Fruit fly (Drosophila melanogaster) whole organism, embryonic: ENCODE results near the gene Rh5.
A peak's percentile ranks its signal among the peaks of the same experiment; 100 is the strongest.

Experiments used
- Aef1 ChIP-seq: fragments of 200-800 bp; sonication (Bioruptor generic); IDR thresholded peaks from 3 replicates; pipeline ENCODE4 v1.3.6; 2022; ENCODE audit warnings: missing biosample characterization, missing genetic modification characterization
- CG12659 ChIP-seq: fragments of 200-800 bp; sonication (Bioruptor generic); optimal IDR thresholded peaks from 3 replicates; lab custom pipeline; 2017; ENCODE audit warnings: mild to moderate bottlenecking, missing biosample characterization, missing genetic modification reagents, missing genetic modification characterization
- CG17186 ChIP-seq: fragments of 200-800 bp; sonication (Bioruptor generic); optimal IDR thresholded peaks from 3 replicates; lab custom pipeline; 2017; ENCODE audit warnings: missing biosample characterization, missing genetic modification reagents, missing genetic modification characterization
- CG8281 ChIP-seq: fragments of 200-800 bp; sonication (Bioruptor generic); optimal IDR thresholded peaks from 2 replicates; lab custom pipeline; 2018; ENCODE audit warnings: missing biosample characterization, mild to moderate bottlenecking, missing genetic modification characterization, moderate library complexity
- CG8359 ChIP-seq: fragments of 200-800 bp; sonication (Bioruptor generic); optimal IDR thresholded peaks from 2 replicates; lab custom pipeline; 2017; ENCODE audit warnings: missing biosample characterization, mild to moderate bottlenecking, missing genetic modification characterization, borderline replicate concordance
- D19A ChIP-seq: fragments of 200-800 bp; optimal IDR thresholded peaks from 3 replicates; lab custom pipeline; 2019; ENCODE audit warnings: missing biosample characterization, mild to moderate bottlenecking, missing genetic modification characterization, moderate library complexity
- Elba2 ChIP-seq: fragments of 200-800 bp; sonication (Bioruptor generic); optimal IDR thresholded peaks from 3 replicates; lab custom pipeline; 2016; ENCODE audit warnings: missing biosample characterization, missing genetic modification characterization
- Fer3 ChIP-seq: fragments of 200-800 bp; sonication (Bioruptor generic); optimal IDR thresholded peaks from 2 replicates; lab custom pipeline; 2018; ENCODE audit warnings: missing biosample characterization, mild to moderate bottlenecking, missing genetic modification characterization, moderate library complexity
- Gug ChIP-seq: fragments of 200-800 bp; sonication (Bioruptor generic); IDR thresholded peaks from 4 replicates; pipeline ENCODE4 v1.3.6; 2022; ENCODE audit warnings: missing biosample characterization, missing genetic modification characterization
- Hr78 ChIP-seq, 2 experiments: fragments of 200-800 bp in 1 of 2; fragments of >200 bp in 1 of 2; sonication (Bioruptor generic) in 1 of 2; optimal IDR thresholded peaks; 2 replicates each; lab custom pipeline; 2017 to 2019; ENCODE audit warnings: missing biosample characterization in 2 of 2, missing genetic modification characterization in 2 of 2, mild to moderate bottlenecking in 1 of 2, moderate library complexity in 1 of 2
- abd-A ChIP-seq: fragments of 200-800 bp; sonication (Bioruptor generic); optimal IDR thresholded peaks from 3 replicates; lab custom pipeline; 2019; ENCODE audit warnings: missing biosample characterization, mild to moderate bottlenecking, missing genetic modification characterization, moderate library complexity
- amos ChIP-seq: fragments of 200-800 bp; sonication (Bioruptor generic); IDR thresholded peaks from 2 replicates; pipeline ENCODE4 v1.3.6; 2022; ENCODE audit warnings: missing biosample characterization, missing genetic modification characterization; ENCODE audit not compliant: partially characterized antibody
- br ChIP-seq: fragments of >200 bp; optimal IDR thresholded peaks from 2 replicates; lab custom pipeline; 2017
- nerfin-1 ChIP-seq: fragments of 200-800 bp; sonication (Bioruptor generic); optimal IDR thresholded peaks from 3 replicates; lab custom pipeline; 2019; ENCODE audit warnings: missing biosample characterization, mild to moderate bottlenecking, missing genetic modification characterization, moderate library complexity
- scrt ChIP-seq: fragments of 200-800 bp; sonication (Bioruptor generic); optimal IDR thresholded peaks from 2 replicates; lab custom pipeline; 2018; ENCODE audit warnings: missing biosample characterization, mild to moderate bottlenecking, missing genetic modification characterization, moderate library complexity
- slou ChIP-seq: fragments of 200-800 bp; sonication (Bioruptor generic); optimal IDR thresholded peaks from 3 replicates; lab custom pipeline; 2016; ENCODE audit warnings: missing biosample characterization, missing genetic modification characterization

The Rh5 gene

DNA sequence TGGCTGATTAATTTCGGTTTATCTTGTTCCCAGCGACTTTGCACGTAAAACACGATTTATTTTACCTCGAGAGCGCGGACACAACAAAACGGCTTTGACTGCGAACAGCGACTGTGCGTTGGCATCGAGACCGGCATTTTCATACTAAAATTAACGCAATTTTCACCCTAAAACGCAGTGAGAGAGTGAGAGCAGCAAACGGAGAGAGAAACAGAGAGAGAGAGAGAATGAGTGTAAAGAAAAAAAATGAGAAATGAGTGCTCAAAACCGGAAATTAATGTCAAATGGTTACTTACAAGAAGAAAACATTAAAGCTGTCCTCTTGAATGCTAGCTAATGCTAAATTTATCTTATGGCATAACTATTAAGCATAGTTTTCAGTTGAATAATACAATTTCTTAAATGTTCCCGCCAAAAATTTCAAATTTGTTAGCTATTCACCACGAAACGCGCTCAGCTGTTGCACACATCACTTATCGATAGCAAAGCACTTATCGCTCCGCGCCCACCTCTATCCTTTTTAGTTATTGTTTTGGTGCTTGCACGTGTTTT lies 48.0 kb downstream of the Rh5 start, which contains the start of the genes JhI-21, RpL7-like and CG34164 (continued):
- no peak for TF ChIP-seq CG8281
- peak; percentile 97 for TF ChIP-seq scrt (GFP tag; lab: Kevin White, UChicago)
- TF ChIP-seq amos (GFP tag; lab: Robert Waterston, UW): peak; percentile 70; the same call in 1 of the 2 replicates
- no peak for TF ChIP-seq Aef1 (GFP tag; lab: Robert Waterston, UW)
- no peak for TF ChIP-seq CG8359
- TF ChIP-seq slou (GFP tag; lab: Kevin White, UChicago): no peak
- no peak for TF ChIP-seq Gug (GFP tag; lab: Robert Waterston, UW)
- no peak for TF ChIP-seq D19A (tag; lab: Kevin White, UChicago)
- peak; percentile 2 for TF ChIP-seq CG12659 (GFP tag; lab: Kevin White, UChicago)
- no peak for TF ChIP-seq CG17186 (GFP tag; lab: Kevin White, UChicago)
- TF ChIP-seq Fer3 (tag; lab: Kevin White, UChicago): no peak
- TF ChIP-seq br (lab: Kevin White, UChicago): no peak
- no peak for TF ChIP-seq Elba2
- no peak for TF ChIP-seq abd-A (tag; lab: Kevin White, UChicago)
- no peak for TF ChIP-seq Hr78 (GFP tag; optimal IDR thresholded peaks at IDR 0.05; lab: Kevin White, UChicago)
- TF ChIP-seq nerfin-1 (tag; lab: Kevin White, UChicago): peak; percentile 98
